Worm (Caenorhabditis elegans) whole organism, young adult: ENCODE data around the gene Y57E12B.10.

Experiments used
- B0336.3 ChIP-seq: fragments of 200-800 bp; sonication (Bioruptor generic); IDR thresholded peaks from 2 replicates; pipeline ENCODE4 v1.3.6; 2022; ENCODE audit warnings: missing genetic modification characterization, missing compliant biosample characterization
- C06A6.2 ChIP-seq: fragments of 200-800 bp; sonication (Bioruptor generic); conservative IDR thresholded peaks from 2 replicates; pipeline ENCODE4 v1.3.6; 2022; ENCODE audit warnings: missing genetic modification characterization, missing compliant biosample characterization
- C17E4.6 ChIP-seq: fragments of 200-800 bp; sonication (Bioruptor generic); IDR thresholded peaks from 2 replicates; pipeline ENCODE4 v1.3.6; 2022; ENCODE audit warnings: missing genetic modification reagents, missing genetic modification characterization, missing compliant biosample characterization
- D2030.7 ChIP-seq: fragments of 200-800 bp; sonication (Bioruptor generic); IDR thresholded peaks from 2 replicates; pipeline ENCODE4 v1.3.6; 2022; ENCODE audit warnings: missing genetic modification reagents, missing genetic modification characterization, missing compliant biosample characterization
- F57C9.4 ChIP-seq: sonication (generic microtip); optimal IDR thresholded peaks from 2 replicates; lab custom pipeline; 2017; ENCODE audit warnings: mild to moderate bottlenecking, missing genetic modification characterization, missing compliant biosample characterization
- T26A5.8 ChIP-seq: sonication (generic microtip); optimal IDR thresholded peaks from 2 replicates; lab custom pipeline; 2016; ENCODE audit warnings: missing genetic modification characterization, missing compliant biosample characterization
- Y56A3A.18 ChIP-seq: fragments of 200-800 bp; sonication (Bioruptor generic); IDR thresholded peaks from 2 replicates; pipeline ENCODE4 v1.3.6; 2022; ENCODE audit warnings: missing genetic modification reagents, missing genetic modification characterization, missing compliant biosample characterization
- Y67H2A.10 ChIP-seq: fragments of 200-800 bp; sonication (Bioruptor generic); conservative IDR thresholded peaks from 2 replicates; pipeline ENCODE4 v1.3.6; 2022; ENCODE audit warnings: missing genetic modification reagents, missing genetic modification characterization, missing compliant biosample characterization
- Y79H2A.3 ChIP-seq: fragments of 200-800 bp; sonication (Bioruptor generic); conservative IDR thresholded peaks from 2 replicates; pipeline ENCODE4 v1.3.6; 2022; ENCODE audit warnings: missing genetic modification reagents, missing genetic modification characterization, missing compliant biosample characterization
- ama-1 ChIP-seq, 3 experiments: fragments of 150-350 bp in 1 of 3; sonication (generic microtip) in 2 of 3; optimal IDR thresholded peaks; 2 replicates each; lab custom pipeline; 2014 to 2018; ENCODE audit warnings: missing biosample characterization in 2 of 3, missing genetic modification characterization in 2 of 3, missing genetic modification reagents in 2 of 3
- aptf-3 ChIP-seq: fragments of 200-800 bp; sonication (Bioruptor generic); IDR thresholded peaks from 2 replicates; pipeline ENCODE4 v1.3.6; 2022; ENCODE audit warnings: missing genetic modification characterization, missing compliant biosample characterization
- atf-7 ChIP-seq: sonication (generic microtip); optimal IDR thresholded peaks from 2 replicates; lab custom pipeline; 2017; ENCODE audit warnings: mild to moderate bottlenecking, missing genetic modification characterization, missing compliant biosample characterization
- ceh-58 ChIP-seq: fragments of 200-800 bp; sonication (Bioruptor generic); IDR thresholded peaks from 2 replicates; pipeline ENCODE4 v1.3.6; 2022; ENCODE audit warnings: missing genetic modification characterization, missing compliant biosample characterization
- ceh-79 ChIP-seq: sonication (generic microtip); optimal IDR thresholded peaks from 2 replicates; lab custom pipeline; 2017; ENCODE audit warnings: mild to moderate bottlenecking, missing genetic modification characterization, missing compliant biosample characterization
- ceh-91 ChIP-seq: fragments of 200-800 bp; sonication (Bioruptor generic); IDR thresholded peaks from 2 replicates; pipeline ENCODE4 v1.3.6; 2022; ENCODE audit warnings: missing genetic modification reagents, missing genetic modification characterization, missing compliant biosample characterization
- dpl-1 ChIP-seq: fragments of 150-350 bp; optimal IDR thresholded peaks from 2 replicates; lab custom pipeline; 2014; ENCODE audit warnings: missing biosample characterization, missing genetic modification reagents, missing genetic modification characterization
- egrh-3 ChIP-seq: fragments of 200-800 bp; sonication (Bioruptor generic); IDR thresholded peaks from 2 replicates; pipeline ENCODE4 v1.3.6; 2022; ENCODE audit warnings: missing genetic modification reagents, missing genetic modification characterization, missing compliant biosample characterization
- gei-17 ChIP-seq: fragments of 200-800 bp; sonication (Bioruptor generic); optimal IDR thresholded peaks from 2 replicates; lab custom pipeline; 2018; ENCODE audit warnings: mild to moderate bottlenecking, missing genetic modification characterization, missing compliant biosample characterization
- hlh-12 ChIP-seq: sonication (generic microtip); optimal IDR thresholded peaks from 2 replicates; lab custom pipeline; 2016; ENCODE audit warnings: missing genetic modification characterization, missing compliant biosample characterization
- hlh-26 ChIP-seq: fragments of 200-800 bp; sonication (Bioruptor generic); conservative IDR thresholded peaks from 2 replicates; pipeline ENCODE4 v1.3.6; 2022; ENCODE audit warnings: missing genetic modification reagents, missing genetic modification characterization, missing compliant biosample characterization
- hmg-1.2 ChIP-seq: fragments of 200-800 bp; sonication (Bioruptor generic); IDR thresholded peaks from 2 replicates; pipeline ENCODE4 v1.3.6; 2022; ENCODE audit warnings: missing genetic modification reagents, missing genetic modification characterization, missing compliant biosample characterization
- hmg-20 ChIP-seq: fragments of 200-800 bp; sonication (Bioruptor generic); IDR thresholded peaks from 2 replicates; pipeline ENCODE4 v1.3.6; 2022; ENCODE audit warnings: missing genetic modification reagents, missing genetic modification characterization, missing compliant biosample characterization
- lag-1 ChIP-seq: fragments of 200-800 bp; sonication (Bioruptor generic); IDR thresholded peaks from 2 replicates; pipeline ENCODE4 v1.3.6; 2022; ENCODE audit warnings: missing genetic modification reagents, missing genetic modification characterization, missing compliant biosample characterization
- let-607 ChIP-seq, 2 experiments: fragments of 200-800 bp in 1 of 2; sonication (Bioruptor generic) in 1 of 2; sonication (generic microtip) in 1 of 2; optimal IDR thresholded peaks; 2 replicates each; lab custom pipeline; 2016 to 2018; ENCODE audit warnings: mild to moderate bottlenecking in 2 of 2, missing compliant biosample characterization in 2 of 2, missing genetic modification characterization in 2 of 2, moderate library complexity in 2 of 2, missing genotype in 1 of 2
- lin-40 ChIP-seq: sonication (generic microtip); optimal IDR thresholded peaks from 2 replicates; lab custom pipeline; 2016; ENCODE audit warnings: missing genetic modification characterization, mild to moderate bottlenecking, missing compliant biosample characterization, missing genotype, missing genetic modification reagents
- lsy-27 ChIP-seq: sonication (generic microtip); optimal IDR thresholded peaks from 2 replicates; lab custom pipeline; 2017; ENCODE audit warnings: missing genetic modification characterization, mild to moderate bottlenecking, missing compliant biosample characterization, antibody characterized with exemption, missing genotype, borderline replicate concordance; ENCODE audit not compliant: insufficient read depth
- madf-3 ChIP-seq: fragments of 200-800 bp; sonication (Bioruptor generic); IDR thresholded peaks from 2 replicates; pipeline ENCODE4 v1.3.6; 2022; ENCODE audit warnings: missing genetic modification reagents, missing genetic modification characterization, missing compliant biosample characterization
- madf-6 ChIP-seq: fragments of 200-800 bp; sonication (Bioruptor generic); IDR thresholded peaks from 2 replicates; pipeline ENCODE4 v1.3.6; 2022; ENCODE audit warnings: missing genetic modification reagents, missing genetic modification characterization, missing compliant biosample characterization
- nhr-179 ChIP-seq: sonication (generic microtip); optimal IDR thresholded peaks from 2 replicates; lab custom pipeline; 2016; ENCODE audit warnings: mild to moderate bottlenecking, missing genetic modification characterization, missing compliant biosample characterization
- nhr-80 ChIP-seq: sonication (generic microtip); optimal IDR thresholded peaks from 2 replicates; lab custom pipeline; 2016; ENCODE audit warnings: missing genetic modification characterization, missing compliant biosample characterization
- pbrm-1 ChIP-seq: fragments of 200-800 bp; sonication (Bioruptor generic); IDR thresholded peaks from 2 replicates; pipeline ENCODE4 v1.3.6; 2022; ENCODE audit warnings: missing genetic modification reagents, missing genetic modification characterization, missing compliant biosample characterization
- sea-2 ChIP-seq: fragments of 200-800 bp; sonication (Bioruptor generic); IDR thresholded peaks from 2 replicates; pipeline ENCODE4 v1.3.6; 2022; ENCODE audit warnings: missing genetic modification characterization, missing compliant biosample characterization
- unc-62 ChIP-seq: fragments of 150-350 bp; optimal IDR thresholded peaks from 2 replicates; lab custom pipeline; 2014; ENCODE audit warnings: missing biosample characterization, missing genetic modification reagents, missing genetic modification characterization
- xnd-1 ChIP-seq: sonication (generic microtip); optimal IDR thresholded peaks from 2 replicates; lab custom pipeline; 2016; ENCODE audit warnings: missing genotype, missing genetic modification reagents, missing genetic modification characterization, missing compliant biosample characterization
- ztf-18 ChIP-seq: sonication (generic microtip); optimal IDR thresholded peaks from 2 replicates; lab custom pipeline; 2016; ENCODE audit warnings: missing genotype, mild to moderate bottlenecking, missing genetic modification characterization, missing compliant biosample characterization
- ztf-25 ChIP-seq: fragments of 200-800 bp; sonication (Bioruptor generic); IDR thresholded peaks from 2 replicates; pipeline ENCODE4 v1.3.6; 2022; ENCODE audit warnings: missing genetic modification reagents, missing genetic modification characterization, missing compliant biosample characterization
- ztf-26 ChIP-seq: sonication (generic microtip); optimal IDR thresholded peaks from 2 replicates; lab custom pipeline; 2017; ENCODE audit warnings: missing genetic modification characterization, missing compliant biosample characterization
- ztf-28 ChIP-seq: fragments of 200-800 bp; sonication (Bioruptor generic); IDR thresholded peaks from 2 replicates; pipeline ENCODE4 v1.3.6; 2022; ENCODE audit warnings: missing genetic modification reagents, missing genetic modification characterization, missing compliant biosample characterization
- ztf-3 ChIP-seq: fragments of 200-800 bp; sonication (Bioruptor generic); optimal IDR thresholded peaks from 2 replicates; lab custom pipeline; 2018; ENCODE audit warnings: mild to moderate bottlenecking, missing genetic modification characterization, missing compliant biosample characterization

Y57E12B.10 gene

ce11 chrV:6951306-6951705, 15.5 kb upstream of the Y57E12B.10 start, which contains the start of gene T07H8.11:
Gene T07H8.11, minus strand, starts transcription at chrV:6951406.
- no peak for TF ChIP-seq lag-1
- no peak for TF ChIP-seq ama-1 (optimal IDR thresholded peaks at IDR 0.05; lab: Kevin White, UChicago)
- TF ChIP-seq ama-1 (GFP tag; optimal IDR thresholded peaks at IDR 0.05; lab: Kevin White, UChicago): no peak
- no peak for TF ChIP-seq aptf-3 (GFP tag; lab: Robert Waterston, UW)
- TF ChIP-seq madf-3 (GFP tag; lab: Robert Waterston, UW): no peak
- TF ChIP-seq nhr-179 (tag; lab: Kevin White, UChicago): no peak
- TF ChIP-seq B0336.3 (GFP tag; lab: Robert Waterston, UW): no peak
- TF ChIP-seq ztf-28: no peak
- TF ChIP-seq Y79H2A.3 (GFP tag; lab: Robert Waterston, UW): no peak
- TF ChIP-seq atf-7: no peak
- TF ChIP-seq pbrm-1: no peak
- TF ChIP-seq ceh-91 (GFP tag; lab: Robert Waterston, UW): no peak
- TF ChIP-seq gei-17 (GFP tag; lab: Kevin White, UChicago): no peak
- TF ChIP-seq hlh-12 (tag; lab: Kevin White, UChicago): no peak
- no peak for TF ChIP-seq F57C9.4
- TF ChIP-seq, all 124 proteins: peak for 0

DNA sequence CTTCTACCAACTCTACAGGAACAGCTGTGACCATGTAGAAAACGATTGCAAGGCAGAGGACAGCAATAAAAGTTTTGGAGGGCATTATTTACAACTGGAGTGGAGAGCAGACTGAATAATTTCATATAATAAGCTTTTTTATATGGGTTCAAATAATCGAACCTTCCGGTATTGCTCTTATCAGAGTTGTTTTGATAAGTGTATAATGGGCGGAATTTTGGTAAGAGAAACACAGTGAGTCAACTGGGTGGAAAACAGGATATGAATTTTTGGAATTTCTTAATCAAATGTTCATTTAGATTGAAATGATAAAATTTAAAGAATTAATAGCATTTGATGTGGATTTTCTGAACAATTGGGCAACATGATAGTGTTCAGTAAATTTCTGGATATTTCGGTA, 14.0 kb upstream of the Y57E12B.10 start, which contains the start of gene Y57E12B.11:
TSS of gene Y57E12B.11 (minus strand) at position 101 of the 400 bp plus-strand sequence.
- TF ChIP-seq C17E4.6 (GFP tag; lab: Robert Waterston, UW) (no peak), hmg-20 (no peak), ceh-91 (GFP tag; lab: Robert Waterston, UW) (no peak), egrh-3 (GFP tag; lab: Robert Waterston, UW) (no peak), Y56A3A.18 (GFP tag; lab: Robert Waterston, UW) (no peak), ztf-3 (no peak), ceh-58 (GFP tag; lab: Robert Waterston, UW) (no peak), xnd-1 (no peak), Y67H2A.10 (GFP tag; lab: Robert Waterston, UW) (no peak), ztf-28 (no peak), T26A5.8 (tag; lab: Kevin White, UChicago) (no peak), hlh-26 (GFP tag; lab: Robert Waterston, UW) (no peak), lin-40 (no peak), D2030.7 (GFP tag; lab: Robert Waterston, UW) (no peak), madf-6 (GFP tag; lab: Robert Waterston, UW) (no peak)

DNA sequence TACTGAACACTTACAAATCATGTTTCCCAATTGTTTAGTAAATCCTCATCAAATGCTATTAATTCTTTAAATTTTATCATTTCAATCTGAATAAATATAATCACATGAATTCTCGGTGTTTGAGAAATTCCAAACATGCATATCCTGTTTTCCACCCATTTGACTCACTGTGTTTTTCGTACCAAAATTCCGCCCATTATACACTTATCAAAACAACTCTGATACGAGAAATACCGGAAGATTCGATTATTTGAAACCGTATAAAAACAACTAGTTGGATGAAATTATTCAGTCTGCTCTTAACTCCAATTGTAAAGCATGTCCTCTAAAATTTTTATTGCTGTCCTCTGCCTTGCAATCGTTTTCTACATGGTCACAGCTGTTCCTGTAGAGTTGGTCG, 12.4 kb upstream of the Y57E12B.10 start, which contains the start of gene Y57E12B.1:
TSS of gene Y57E12B.1 (plus strand) at position 301 of the 400 bp plus-strand sequence.
- TF ChIP-seq lsy-27 (tag; lab: Kevin White, UChicago) (no peak), unc-62 (GFP tag; lab: Kevin White, UChicago) (no peak), Y67H2A.10 (GFP tag; lab: Robert Waterston, UW) (no peak), ztf-3 (no peak), sea-2 (no peak), nhr-80 (no peak), ama-1 (optimal IDR thresholded peaks at IDR 0.05; lab: Kevin White, UChicago) (no peak), ama-1 (GFP tag; optimal IDR thresholded peaks at IDR 0.05; lab: Kevin White, UChicago) (no peak), C06A6.2 (GFP tag; lab: Robert Waterston, UW) (no peak), let-607 (tag; optimal IDR thresholded peaks at IDR 0.05; lab: Kevin White, UChicago) (no peak), ztf-26 (no peak), ceh-79 (no peak), nhr-179 (tag; lab: Kevin White, UChicago) (no peak), ceh-91 (GFP tag; lab: Robert Waterston, UW) (no peak), ztf-18 (tag; lab: Kevin White, UChicago) (no peak), dpl-1 (GFP tag; lab: Kevin White, UChicago) (no peak), hmg-1.2 (GFP tag; lab: Robert Waterston, UW) (no peak), ztf-25 (no peak)
- TF ChIP-seq, all 124 proteins: peak for 0
